Worm (Caenorhabditis elegans) whole organism, L1 larva: Measurements from ENCODE around the gene M176.11.

Source experiments
- F16B12.6 ChIP-seq: fragments of 150-350 bp; optimal IDR thresholded peaks from 2 replicates; lab custom pipeline; 2014; ENCODE audit warnings: missing biosample characterization, missing genetic modification characterization
- alr-1 ChIP-seq: fragments of 200-800 bp; sonication (Bioruptor generic); optimal IDR thresholded peaks from 2 replicates; lab custom pipeline; 2018; ENCODE audit warnings: borderline replicate concordance, mild to moderate bottlenecking, missing genetic modification characterization, missing compliant biosample characterization
- ceh-8 ChIP-seq: fragments of 200-800 bp; sonication (Bioruptor generic); optimal IDR thresholded peaks from 2 replicates; lab custom pipeline; 2018; ENCODE audit warnings: mild to moderate bottlenecking, missing genetic modification characterization, moderate library complexity, missing compliant biosample characterization
- ceh-90 ChIP-seq: sonication (generic microtip); optimal IDR thresholded peaks from 2 replicates; lab custom pipeline; 2016; ENCODE audit warnings: missing genetic modification characterization, missing compliant biosample characterization
- ces-1 ChIP-seq: fragments of 150-350 bp; optimal IDR thresholded peaks from 2 replicates; lab custom pipeline; 2014; ENCODE audit warnings: missing biosample characterization, missing genetic modification reagents, missing genetic modification characterization
- dsc-1 ChIP-seq: sonication (generic microtip); optimal IDR thresholded peaks from 2 replicates; lab custom pipeline; 2016; ENCODE audit warnings: mild to moderate bottlenecking, missing genetic modification characterization, missing compliant biosample characterization
- efl-1 ChIP-seq, 4 experiments: fragments of 150-350 bp; optimal IDR thresholded peaks in 3 of 4; peaks in 1 of 4; 1 replicate in 1 of 4; 2 replicates in 3 of 4; lab custom pipeline; 2014; ENCODE audit warnings: missing biosample characterization in 2 of 4, missing genetic modification characterization in 2 of 4, missing genetic modification reagents in 2 of 4
- egl-13 ChIP-seq: sonication (generic microtip); optimal IDR thresholded peaks from 2 replicates; lab custom pipeline; 2016; ENCODE audit warnings: missing genotype, missing genetic modification reagents, missing genetic modification characterization, missing compliant biosample characterization
- elt-3 ChIP-seq, 6 experiments: fragments of 150-350 bp in 1 of 6; sonication (generic microtip); optimal IDR thresholded peaks; 2 replicates each; lab custom pipeline; 2017 to 2018; ENCODE audit warnings: missing biosample characterization in 6 of 6, missing genetic modification characterization in 6 of 6, inconsistent platforms in 1 of 6
- ets-5 ChIP-seq: fragments of 200-800 bp; sonication (Bioruptor generic); IDR thresholded peaks from 2 replicates; pipeline ENCODE4 v1.3.6; 2022; ENCODE audit warnings: missing genetic modification characterization, missing compliant biosample characterization
- fkh-10 ChIP-seq: sonication (generic microtip); optimal IDR thresholded peaks from 2 replicates; lab custom pipeline; 2017; ENCODE audit warnings: missing biosample characterization, missing genetic modification reagents, missing genetic modification characterization
- fkh-8 ChIP-seq: sonication (generic microtip); optimal IDR thresholded peaks from 2 replicates; lab custom pipeline; 2016; ENCODE audit warnings: mild to moderate bottlenecking, missing genetic modification characterization, missing compliant biosample characterization
- fos-1 ChIP-seq: fragments of 150-350 bp; optimal IDR thresholded peaks from 2 replicates; lab custom pipeline; 2014; ENCODE audit warnings: missing biosample characterization, missing genetic modification characterization
- grh-1 ChIP-seq: fragments of 200-800 bp; sonication (Bioruptor generic); IDR thresholded peaks from 2 replicates; pipeline ENCODE4 v1.3.6; 2022; ENCODE audit warnings: missing genetic modification reagents, missing genetic modification characterization, missing compliant biosample characterization
- hlh-17 ChIP-seq: fragments of 200-800 bp; sonication (Bioruptor generic); optimal IDR thresholded peaks from 2 replicates; lab custom pipeline; 2018; ENCODE audit warnings: missing genetic modification characterization, mild to moderate bottlenecking, missing compliant biosample characterization, moderate library complexity, borderline replicate concordance
- hlh-4 ChIP-seq: sonication (generic microtip); optimal IDR thresholded peaks from 2 replicates; lab custom pipeline; 2016; ENCODE audit warnings: mild to moderate bottlenecking, missing genetic modification characterization, missing compliant biosample characterization
- jun-1 ChIP-seq: fragments of 150-350 bp; optimal IDR thresholded peaks from 2 replicates; lab custom pipeline; 2014; ENCODE audit warnings: missing biosample characterization, missing genetic modification reagents, missing genetic modification characterization
- lin-15B ChIP-seq: fragments of 150-350 bp; sonication (generic microtip); optimal IDR thresholded peaks from 3 replicates; lab custom pipeline; 2014; ENCODE audit warnings: missing biosample characterization, missing genetic modification characterization
- lsy-2 ChIP-seq, 2 experiments: fragments of 150-350 bp; optimal IDR thresholded peaks; 2 replicates each; lab custom pipeline; 2014; ENCODE audit warnings: missing biosample characterization in 2 of 2, missing genetic modification characterization in 2 of 2
- mep-1 ChIP-seq: fragments of 150-350 bp; optimal IDR thresholded peaks from 2 replicates; lab custom pipeline; 2014; ENCODE audit warnings: missing biosample characterization, missing genetic modification characterization
- nhr-11 ChIP-seq: fragments of 150-350 bp; optimal IDR thresholded peaks from 2 replicates; lab custom pipeline; 2014; ENCODE audit warnings: missing biosample characterization, missing genetic modification characterization
- nhr-20 ChIP-seq: sonication (generic microtip); optimal IDR thresholded peaks from 2 replicates; lab custom pipeline; 2016; ENCODE audit warnings: mild to moderate bottlenecking, missing genetic modification characterization, missing compliant biosample characterization
- nhr-237 ChIP-seq: fragments of 150-350 bp; optimal IDR thresholded peaks from 2 replicates; lab custom pipeline; 2014; ENCODE audit warnings: missing biosample characterization, missing genetic modification characterization
- nhr-77 ChIP-seq: fragments of 150-350 bp; optimal IDR thresholded peaks from 2 replicates; lab custom pipeline; 2014; ENCODE audit warnings: missing biosample characterization, missing genetic modification characterization
- nhr-85 ChIP-seq: sonication (generic microtip); peaks from one replicate; lab custom pipeline; 2016; ENCODE audit warnings: missing genetic modification characterization, inconsistent platforms, missing compliant biosample characterization
- nhr-90 ChIP-seq: sonication (generic microtip); optimal IDR thresholded peaks from 2 replicates; lab custom pipeline; 2016; ENCODE audit warnings: mild to moderate bottlenecking, missing genetic modification characterization, missing compliant biosample characterization; ENCODE audit not compliant: poor library complexity
- pqm-1 ChIP-seq: sonication (generic microtip); optimal IDR thresholded peaks from 3 replicates; lab custom pipeline; 2017; ENCODE audit warnings: missing biosample characterization, missing genetic modification characterization
- rnt-1 ChIP-seq: sonication (generic microtip); optimal IDR thresholded peaks from 2 replicates; lab custom pipeline; 2016; ENCODE audit warnings: mild to moderate bottlenecking, missing genetic modification characterization, moderate library complexity, missing compliant biosample characterization
- snpc-4 ChIP-seq: fragments of 150-350 bp; optimal IDR thresholded peaks from 2 replicates; lab custom pipeline; 2014; ENCODE audit warnings: missing biosample characterization, missing genetic modification characterization
- snu-23 ChIP-seq: sonication (generic microtip); optimal IDR thresholded peaks from 2 replicates; lab custom pipeline; 2016; ENCODE audit warnings: missing genetic modification characterization, missing compliant biosample characterization
- sptf-1 ChIP-seq: fragments of 150-350 bp; optimal IDR thresholded peaks from 2 replicates; lab custom pipeline; 2014; ENCODE audit warnings: missing biosample characterization, missing genetic modification characterization
- swsn-7 ChIP-seq: sonication (generic microtip); optimal IDR thresholded peaks from 2 replicates; lab custom pipeline; 2016; ENCODE audit warnings: missing genetic modification characterization, missing compliant biosample characterization
- unc-62 ChIP-seq: fragments of 150-350 bp; optimal IDR thresholded peaks from 2 replicates; lab custom pipeline; 2014; ENCODE audit warnings: missing biosample characterization, missing genetic modification reagents, missing genetic modification characterization
- vab-15 ChIP-seq: sonication (generic microtip); optimal IDR thresholded peaks from 2 replicates; lab custom pipeline; 2017; ENCODE audit warnings: missing genotype, mild to moderate bottlenecking, missing genetic modification characterization, missing compliant biosample characterization
- ztf-11 ChIP-seq, 2 experiments: sonication (generic microtip); optimal IDR thresholded peaks; 2 replicates each; lab custom pipeline; 2016 to 2017; ENCODE audit warnings: missing genetic modification characterization in 2 of 2, missing biosample characterization in 1 of 2, missing compliant biosample characterization in 1 of 2

The M176.11 gene

ce11 chrII:9421969-9422368, at the start of gene M176.11:
Gene M176.11, plus strand, starts transcription at chrII:9422269.
- no peak for TF ChIP-seq snu-23 (GFP tag; lab: Kevin White, UChicago)
- no peak for TF ChIP-seq alr-1 (tag; lab: Kevin White, UChicago)
- no peak for TF ChIP-seq elt-3 (tag; optimal IDR thresholded peaks at IDR 0.05; lab: Kevin White, UChicago)
- TF ChIP-seq unc-62 (GFP tag; lab: Kevin White, UChicago) = no peak

- TF ChIP-seq lsy-2 (tag; optimal IDR thresholded peaks at IDR 0.05; lab: Kevin White, UChicago) (no peak), nhr-90 (tag; lab: Kevin White, UChicago) (no peak), unc-62 (GFP tag; lab: Kevin White, UChicago) (no peak), elt-3 (tag; optimal IDR thresholded peaks at IDR 0.05; lab: Kevin White, UChicago) (no peak), mep-1 (tag; lab: Kevin White, UChicago) (no peak), F16B12.6 (tag; lab: Kevin White, UChicago) (no peak), pqm-1 (no peak)
Measured at ce11 chrII:9372393-9372792, 49.7 kb upstream of the M176.11 start, which contains the start of gene C06C3.3. Gene C06C3.3, minus strand, starts transcription at chrII:9372493.

- TF ChIP-seq ets-5 (GFP tag; lab: Robert Waterston, UW) = no peak
- TF ChIP-seq snu-23 (GFP tag; lab: Kevin White, UChicago) = no peak
- no peak for TF ChIP-seq nhr-85 (tag; lab: Kevin White, UChicago)
- no peak for TF ChIP-seq nhr-77
- no peak for TF ChIP-seq dsc-1 (tag; lab: Kevin White, UChicago)
- TF ChIP-seq nhr-90 (tag; lab: Kevin White, UChicago) = no peak
- no peak for TF ChIP-seq swsn-7 (tag; lab: Kevin White, UChicago)
- TF ChIP-seq, all 84 proteins: peak for 0
Measured at ce11 chrII:9372991-9373390, 49.1 kb upstream of the M176.11 start, which contains the start of gene C06C3.4. Gene C06C3.4, plus strand, starts transcription at chrII:9373291.

- TF ChIP-seq fkh-8 (tag; lab: Kevin White, UChicago) = no peak
- no peak for TF ChIP-seq nhr-77
- TF ChIP-seq elt-3 (tag; optimal IDR thresholded peaks at IDR 0.05; lab: Kevin White, UChicago) = no peak
- TF ChIP-seq ceh-8 = no peak
- no peak for TF ChIP-seq nhr-11 (tag; lab: Kevin White, UChicago)
- no peak for TF ChIP-seq ces-1 (GFP tag; lab: Kevin White, UChicago)
- TF ChIP-seq jun-1 = no peak
- TF ChIP-seq snpc-4 (tag; lab: Kevin White, UChicago) = no peak
- TF ChIP-seq egl-13 (tag; lab: Kevin White, UChicago) = no peak
- TF ChIP-seq, all 84 proteins: peak for 0
Measured at ce11 chrII:9374807-9375206, 47.3 kb upstream of the M176.11 start, which contains the start of gene C06C3.12. Gene C06C3.12, plus strand, starts transcription at chrII:9375107.

- no peak for TF ChIP-seq ztf-11 (tag; optimal IDR thresholded peaks at IDR 0.05; lab: Kevin White, UChicago)
- no peak for TF ChIP-seq ceh-8
- no peak for TF ChIP-seq nhr-237 (tag; lab: Kevin White, UChicago)
- no peak for TF ChIP-seq vab-15 (tag; lab: Kevin White, UChicago)
- TF ChIP-seq fos-1 (tag; lab: Kevin White, UChicago) = no peak
- no peak for TF ChIP-seq ceh-90 (tag; lab: Kevin White, UChicago)
- no peak for TF ChIP-seq grh-1 (GFP tag; lab: Robert Waterston, UW)
- no peak for TF ChIP-seq sptf-1 (tag; lab: Kevin White, UChicago)
- no peak for TF ChIP-seq hlh-4
- TF ChIP-seq nhr-77 = no peak
- no peak for TF ChIP-seq nhr-20 (tag; lab: Kevin White, UChicago)
- TF ChIP-seq lin-15B (tag; lab: Kevin White, UChicago) = no peak
- no peak for TF ChIP-seq rnt-1
- no peak for TF ChIP-seq efl-1 (optimal IDR thresholded peaks at IDR 0.05; lab: Kevin White, UChicago)
- no peak for TF ChIP-seq efl-1 (GFP tag; optimal IDR thresholded peaks at IDR 0.05 in 1 of 2; lab: Kevin White, UChicago)
- no peak for TF ChIP-seq pqm-1
- no peak for TF ChIP-seq fkh-10 (GFP tag; lab: Kevin White, UChicago)
- TF ChIP-seq hlh-17 = no peak
Measured at ce11 chrII:9377158-9377557, 44.9 kb upstream of the M176.11 start, which contains the start of gene C06C3.10. Gene C06C3.10, minus strand, starts transcription at chrII:9377258.
